Fruit fly (Drosophila melanogaster): ENCODE data around the gene CG7295.

dm6 chr2L:1901269-1901668, 31.7 kb downstream of the CG7295 start:
- no peak for TF ChIP-seq kay (GFP tag; ENCODE audit: borderline replicate concordance)
- no peak for TF ChIP-seq bab1 (GFP tag; optimal IDR thresholded peaks at IDR 0.05)
- no peak for TF ChIP-seq CG1620 (GFP tag; optimal IDR thresholded peaks at IDR 0.05)
- no peak for TF ChIP-seq Mnt (GFP tag; optimal IDR thresholded peaks at IDR 0.05)
- no peak for TF ChIP-seq ovo (GFP tag; optimal IDR thresholded peaks at IDR 0.05)
- no peak for TF ChIP-seq tj (GFP tag; optimal IDR thresholded peaks at IDR 0.05)
- no peak for TF ChIP-seq CG12768 (GFP tag; optimal IDR thresholded peaks at IDR 0.05)
- TF ChIP-seq CG7101 (tag; optimal IDR thresholded peaks at IDR 0.05): no peak
- TF ChIP-seq CG11617 (GFP tag; optimal IDR thresholded peaks at IDR 0.05): no peak

All from whole organism, adult.